Fruit fly (Drosophila melanogaster): ENCODE results near the gene tkv.
A peak's percentile ranks its signal among the peaks of the same experiment; 100 is the strongest.

tkv gene

DNA sequence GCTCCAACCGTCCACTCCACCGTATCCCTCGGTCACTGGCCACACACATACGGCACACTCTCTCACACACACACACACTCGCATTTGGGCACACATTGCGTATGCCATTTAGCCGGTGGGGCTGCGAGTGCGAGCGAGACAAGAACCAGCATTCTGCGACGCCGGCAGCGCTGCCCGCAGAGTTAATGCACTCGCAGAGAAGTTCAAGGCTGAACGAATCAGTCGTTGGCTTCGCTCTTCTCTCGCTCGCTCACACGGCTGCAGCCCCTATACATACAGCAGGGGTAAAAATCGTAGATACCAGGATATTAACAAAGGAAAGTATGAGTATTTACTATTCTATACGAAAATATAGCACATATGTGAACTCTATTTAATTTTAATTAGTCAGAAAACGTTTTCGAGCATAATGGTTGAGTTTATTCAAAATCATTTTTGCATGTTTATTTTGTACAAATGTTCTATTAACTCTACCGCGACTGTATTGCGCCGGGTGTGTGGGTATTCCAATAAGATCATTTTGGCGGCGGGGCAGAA is 21.9 kb upstream of the tkv start (continued):
- peak; percentile 47 for TF ChIP-seq Meics (GFP tag; optimal IDR thresholded peaks at IDR 0.05)
- peak; percentile 89 for TF ChIP-seq dmrt11E (tag; optimal IDR thresholded peaks at IDR 0.05)
- peak; percentile 62 for TF ChIP-seq Mes4 (GFP tag; optimal IDR thresholded peaks at IDR 0.05)
- peak; percentile 37; the same call in 2 of the 3 replicates for TF ChIP-seq jigr1 (GFP tag; IDR thresholded peaks at IDR 0.05)
- TF ChIP-seq dpn (GFP tag; optimal IDR thresholded peaks at IDR 0.05): peak; percentile 51 to 52
- TF ChIP-seq CG16863 (GFP tag; optimal IDR thresholded peaks at IDR 0.05): peak; percentile 72
- TF ChIP-seq cad (GFP tag; optimal IDR thresholded peaks at IDR 0.05): no peak
- TF ChIP-seq knrl (GFP tag; IDR thresholded peaks at IDR 0.05; ENCODE audit: partially characterized antibody): no peak
- TF ChIP-seq CG2129 (GFP tag; IDR thresholded peaks at IDR 0.05; ENCODE audit: partially characterized antibody): no peak
- no peak for TF ChIP-seq CG6765 (GFP tag; optimal IDR thresholded peaks at IDR 0.05)
- TF ChIP-seq hkb (optimal IDR thresholded peaks at IDR 0.05): no peak
- peak; percentile 81 for TF ChIP-seq hkb (GFP tag; IDR thresholded peaks at IDR 0.05)
- TF ChIP-seq zen (tag; optimal IDR thresholded peaks at IDR 0.05): peak; percentile 87
- TF ChIP-seq CG8359 (GFP tag; optimal IDR thresholded peaks at IDR 0.05; ENCODE audit: borderline replicate concordance): peak; percentile 73
- TF ChIP-seq prd (optimal IDR thresholded peaks at IDR 0.05): no peak
- TF ChIP-seq prd (GFP tag; IDR thresholded peaks at IDR 0.05): peak; percentile 81
- no peak for TF ChIP-seq amos (GFP tag; IDR thresholded peaks at IDR 0.05; ENCODE audit: partially characterized antibody)
- TF ChIP-seq CG32767 (GFP tag; IDR thresholded peaks at IDR 0.05): peak; percentile 61; the same call in 1 of the 2 replicates
- TF ChIP-seq Ets65A (GFP tag): peak; percentile 89
- TF ChIP-seq tap (tag; optimal IDR thresholded peaks at IDR 0.05): peak; percentile 86
- peak; percentile 30 for TF ChIP-seq Ets97D (GFP tag; optimal IDR thresholded peaks at IDR 0.05)
- TF ChIP-seq HLH3B (GFP tag; IDR thresholded peaks at IDR 0.05): peak; percentile 63
- TF ChIP-seq maf-S (GFP tag; optimal IDR thresholded peaks at IDR 0.05): peak; percentile 27
- no peak for TF ChIP-seq vnd (GFP tag; IDR thresholded peaks at IDR 0.05; ENCODE audit: partially characterized antibody)
- no peak for TF ChIP-seq br (optimal IDR thresholded peaks at IDR 0.05)
- peak; percentile 48 for TF ChIP-seq CG13775 (GFP tag; optimal IDR thresholded peaks at IDR 0.05)
- peak; percentile 35 for TF ChIP-seq fu2 (GFP tag; optimal IDR thresholded peaks at IDR 0.05)
- peak in 1 of 2 experiments; percentile 32 for TF ChIP-seq Trl (optimal IDR thresholded peaks at IDR 0.05)
- peak; percentile 52 for TF ChIP-seq Trl (GFP tag; optimal IDR thresholded peaks at IDR 0.05)
- peak; percentile 79 for TF ChIP-seq CG1832 (GFP tag; optimal IDR thresholded peaks at IDR 0.05)
- no peak for TF ChIP-seq CG9609 (GFP tag; optimal IDR thresholded peaks at IDR 0.05)
- TF ChIP-seq YL-1 (GFP tag; optimal IDR thresholded peaks at IDR 0.05): no peak
- no peak; the same call in 1 of the 2 replicates for TF ChIP-seq klu (GFP tag; IDR thresholded peaks at IDR 0.05)
- peak; percentile 55 for TF ChIP-seq CG2875 (GFP tag; optimal IDR thresholded peaks at IDR 0.05)
- no peak for TF ChIP-seq CG9932 (GFP tag; IDR thresholded peaks at IDR 0.05)
- no peak for TF ChIP-seq Jarid2 (GFP tag; optimal IDR thresholded peaks at IDR 0.05)
- peak; percentile 62 for TF ChIP-seq org-1 (GFP tag; optimal IDR thresholded peaks at IDR 0.05)
- TF ChIP-seq CG5180 (GFP tag; optimal IDR thresholded peaks at IDR 0.05): peak; percentile 86
- TF ChIP-seq CG11456 (GFP tag; IDR thresholded peaks at IDR 0.05): no peak
- peak; percentile 53; the same call in 1 of the 3 replicates for TF ChIP-seq z (GFP tag; IDR thresholded peaks at IDR 0.05)
- TF ChIP-seq CG7839 (tag; optimal IDR thresholded peaks at IDR 0.05): peak; percentile 83
- no peak for TF ChIP-seq dimm (GFP tag; IDR thresholded peaks at IDR 0.05)
- peak; percentile 41 for TF ChIP-seq dm (GFP tag; optimal IDR thresholded peaks at IDR 0.05)
- TF ChIP-seq CG6689 (GFP tag; IDR thresholded peaks at IDR 0.05): peak; percentile 81
- peak; percentile 71 for TF ChIP-seq tin (GFP tag; optimal IDR thresholded peaks at IDR 0.05)
- peak; percentile 79 for TF ChIP-seq CoRest (tag; optimal IDR thresholded peaks at IDR 0.05)
- peak; percentile 5 for TF ChIP-seq p53 (GFP tag; optimal IDR thresholded peaks at IDR 0.05)
- TF ChIP-seq ssp (GFP tag; IDR thresholded peaks at IDR 0.05): peak; percentile 66
- no peak for TF ChIP-seq CG11085 (GFP tag; IDR thresholded peaks at IDR 0.05)
- peak; percentile 37; the same call in 1 of the 2 replicates for TF ChIP-seq CG4404 (GFP tag; IDR thresholded peaks at IDR 0.05)
- TF ChIP-seq CG2712 (tag; optimal IDR thresholded peaks at IDR 0.05): peak; percentile 91
- TF ChIP-seq CG18619 (GFP tag; optimal IDR thresholded peaks at IDR 0.05): peak; percentile 39
